Fruit fly (Drosophila melanogaster): ENCODE measurements around the gene Dysb.

The Dysb gene

DNA sequence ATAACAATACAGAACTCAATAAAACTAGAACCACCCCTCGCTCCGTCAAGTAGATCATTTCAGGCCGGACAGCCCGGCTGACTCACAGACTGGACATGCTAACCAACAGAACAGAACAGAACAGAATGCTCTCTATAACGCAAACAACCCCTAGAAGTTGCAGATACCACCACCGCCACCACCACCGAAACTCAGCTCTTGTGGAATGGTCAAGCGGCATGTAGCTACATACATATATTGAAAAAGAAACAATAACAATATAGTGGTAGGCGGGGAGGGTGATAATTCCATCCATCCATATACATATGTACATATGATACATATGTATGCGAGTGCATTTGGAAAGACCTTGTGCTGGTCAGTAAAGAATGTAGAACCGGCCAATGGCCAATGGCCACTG, 13.2 kb upstream of the Dysb start (continued):
- no peak for TF ChIP-seq maf-S (GFP tag; optimal IDR thresholded peaks at IDR 0.05)
- TF ChIP-seq CG10654 (GFP tag; optimal IDR thresholded peaks at IDR 0.05) = no peak
- TF ChIP-seq CG12155 (GFP tag; optimal IDR thresholded peaks at IDR 0.05) = no peak
- no peak for TF ChIP-seq CG17328 (GFP tag; IDR thresholded peaks at IDR 0.05)
- TF ChIP-seq Gsc (GFP tag; IDR thresholded peaks at IDR 0.05) = no peak
- no peak for TF ChIP-seq schlank (tag; optimal IDR thresholded peaks at IDR 0.05)
- no peak for TF ChIP-seq eve (GFP tag; optimal IDR thresholded peaks at IDR 0.05)
- TF ChIP-seq CG1233 (GFP tag; optimal IDR thresholded peaks at IDR 0.05) = no peak
- peak; percentile 45 for TF ChIP-seq D (optimal IDR thresholded peaks at IDR 0.05)
- TF ChIP-seq D (GFP tag; optimal IDR thresholded peaks at IDR 0.05) = no peak
- no peak for TF ChIP-seq otp (GFP tag; IDR thresholded peaks at IDR 0.05)
- peak; percentile 84 for TF ChIP-seq seq (GFP tag; IDR thresholded peaks at IDR 0.05)
- no peak for TF ChIP-seq CG2712 (tag; optimal IDR thresholded peaks at IDR 0.05)
- no peak for TF ChIP-seq jumu (GFP tag; optimal IDR thresholded peaks at IDR 0.05)
- no peak for TF ChIP-seq sima (GFP tag; optimal IDR thresholded peaks at IDR 0.05)
- no peak for TF ChIP-seq Dip2 (GFP tag; IDR thresholded peaks at IDR 0.05)
- no peak for TF ChIP-seq CG4404 (GFP tag; IDR thresholded peaks at IDR 0.05)
- no peak for TF ChIP-seq Xrp1 (GFP tag; IDR thresholded peaks at IDR 0.05)
- TF ChIP-seq slou (GFP tag; optimal IDR thresholded peaks at IDR 0.05) = no peak
- 0 out of 4 replicates have a peak, but pooled peaks have one; percentile 5 for TF ChIP-seq chinmo (GFP tag; IDR thresholded peaks at IDR 0.05; ENCODE audit: partially characterized antibody)
- no peak for TF ChIP-seq Fer2 (tag; optimal IDR thresholded peaks at IDR 0.05)
- TF ChIP-seq CG16813 (GFP tag; IDR thresholded peaks at IDR 0.05; ENCODE audit: partially characterized antibody) = no peak
- TF ChIP-seq Bgb (GFP tag; IDR thresholded peaks at IDR 0.05; ENCODE audit: partially characterized antibody) = no peak
- TF ChIP-seq odd (GFP tag; optimal IDR thresholded peaks at IDR 0.05) = no peak
- no peak for TF ChIP-seq CG12071 (GFP tag; optimal IDR thresholded peaks at IDR 0.05)
- TF ChIP-seq Ravus (GFP tag; IDR thresholded peaks at IDR 0.05) = no peak
- no peak for TF ChIP-seq mirr (GFP tag; optimal IDR thresholded peaks at IDR 0.05)
- TF ChIP-seq gcm2 (GFP tag; optimal IDR thresholded peaks at IDR 0.05) = no peak
- no peak for TF ChIP-seq CG13123 (GFP tag; optimal IDR thresholded peaks at IDR 0.05)
- TF ChIP-seq CG10979 (tag; optimal IDR thresholded peaks at IDR 0.05) = no peak
- no peak for TF ChIP-seq CG10431 (GFP tag; optimal IDR thresholded peaks at IDR 0.05)
- 0 out of 3 replicates have a peak, but pooled peaks have one; percentile 86 for TF ChIP-seq CG2199 (GFP tag; IDR thresholded peaks at IDR 0.05)
- TF ChIP-seq CG12299 (tag; optimal IDR thresholded peaks at IDR 0.05) = no peak
- TF ChIP-seq B-H1 (GFP tag; IDR thresholded peaks at IDR 0.05) = no peak
- no peak for TF ChIP-seq CG42726 (GFP tag; IDR thresholded peaks at IDR 0.05; ENCODE audit: partially characterized antibody)
- no peak for TF ChIP-seq ro (GFP tag; IDR thresholded peaks at IDR 0.05)
- no peak for TF ChIP-seq CG13296 (GFP tag; optimal IDR thresholded peaks at IDR 0.05)
- no peak for TF ChIP-seq ATbp (GFP tag; optimal IDR thresholded peaks at IDR 0.05)
- no peak for TF ChIP-seq cas (GFP tag; IDR thresholded peaks at IDR 0.05)
- no peak for TF ChIP-seq tll (GFP tag; optimal IDR thresholded peaks at IDR 0.05)
- TF ChIP-seq ems (GFP tag; optimal IDR thresholded peaks at IDR 0.05) = no peak
- TF ChIP-seq gsb-n (tag; optimal IDR thresholded peaks at IDR 0.05) = no peak
- TF ChIP-seq Rfx (GFP tag; IDR thresholded peaks at IDR 0.05) = no peak
- no peak for TF ChIP-seq CG18011 (GFP tag; optimal IDR thresholded peaks at IDR 0.05)
- no peak for TF ChIP-seq pan (optimal IDR thresholded peaks at IDR 0.05)
- TF ChIP-seq pan (GFP tag; optimal IDR thresholded peaks at IDR 0.05 in 1 of 2, IDR thresholded peaks at IDR 0.05 in 1 of 2) = no peak
- TF ChIP-seq CG6689 (GFP tag; IDR thresholded peaks at IDR 0.05) = no peak
- peak; percentile 71 for TF ChIP-seq nerfin-1 (tag; optimal IDR thresholded peaks at IDR 0.05)
- no peak for TF ChIP-seq zfh2 (GFP tag; optimal IDR thresholded peaks at IDR 0.05)
- TF ChIP-seq Hr51 (GFP tag; optimal IDR thresholded peaks at IDR 0.05) = no peak
- no peak for TF ChIP-seq gem (tag; optimal IDR thresholded peaks at IDR 0.05)
- no peak for TF ChIP-seq CG14441 (GFP tag; IDR thresholded peaks at IDR 0.05)
